Worm (Caenorhabditis elegans) whole organism, L3 larva: ENCODE results near the gene ocam-1.

Experiments used
- ZK546.5 ChIP-seq: sonication (generic microtip); optimal IDR thresholded peaks from 2 replicates; lab custom pipeline; 2017; ENCODE audit warnings: missing biosample characterization, missing genetic modification characterization
- ceh-9 ChIP-seq: sonication (generic microtip); optimal IDR thresholded peaks from 2 replicates; lab custom pipeline; 2018; ENCODE audit warnings: missing biosample characterization, missing genetic modification characterization
- elt-3 ChIP-seq, 3 experiments: fragments of 150-350 bp in 1 of 3; sonication (generic microtip) in 2 of 3; optimal IDR thresholded peaks; 2 replicates in 2 of 3; 4 replicates in 1 of 3; lab custom pipeline; 2014 to 2017; ENCODE audit warnings: missing biosample characterization in 3 of 3, missing genetic modification characterization in 3 of 3
- nhr-11 ChIP-seq: fragments of 150-350 bp; optimal IDR thresholded peaks from 2 replicates; lab custom pipeline; 2014; ENCODE audit warnings: missing biosample characterization, missing genetic modification characterization
- nhr-23 ChIP-seq: fragments of 150-350 bp; optimal IDR thresholded peaks from 2 replicates; lab custom pipeline; 2014; ENCODE audit warnings: missing biosample characterization, missing genetic modification reagents, missing genetic modification characterization
- nhr-76 ChIP-seq: fragments of 150-350 bp; sonication (generic microtip); optimal IDR thresholded peaks from 5 replicates; lab custom pipeline; 2014; ENCODE audit warnings: missing biosample characterization, missing genetic modification characterization
- pqm-1 ChIP-seq: fragments of 150-350 bp; optimal IDR thresholded peaks from 2 replicates; lab custom pipeline; 2017; ENCODE audit warnings: missing biosample characterization, missing genetic modification characterization, inconsistent platforms

DNA sequence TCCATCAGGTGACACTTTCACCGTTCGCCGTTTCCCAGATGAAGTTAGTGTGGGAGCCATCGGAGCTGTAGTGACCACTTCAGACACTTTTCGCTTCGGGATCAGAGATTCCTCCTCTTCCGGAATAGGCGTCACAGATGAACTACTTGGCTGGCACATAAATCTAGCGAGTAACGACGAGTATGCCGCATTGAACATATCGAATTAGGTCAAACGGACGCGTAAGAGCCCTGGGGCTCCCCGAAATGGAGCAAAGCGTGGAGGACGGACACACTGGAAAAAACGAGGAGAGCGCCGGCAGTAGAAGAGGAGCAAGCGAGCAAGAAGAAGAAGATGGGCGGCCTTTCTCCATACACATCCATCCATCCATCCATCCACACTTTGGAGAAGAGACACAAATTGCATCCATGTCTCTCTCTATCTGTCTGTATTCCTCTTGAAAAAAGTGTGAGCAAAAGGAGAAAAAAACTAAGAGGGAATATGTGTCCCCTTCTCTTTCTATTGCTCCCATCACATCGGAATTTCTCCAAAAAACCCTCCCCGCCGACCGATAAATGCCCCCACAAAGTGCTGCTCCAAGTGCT lies 41.1 kb downstream of the ocam-1 start:
- TF ChIP-seq ceh-9 (tag; lab: Kevin White, UChicago): no peak
- no peak for TF ChIP-seq nhr-11 (tag; lab: Kevin White, UChicago)
- TF ChIP-seq elt-3 (tag; optimal IDR thresholded peaks at IDR 0.05; lab: Kevin White, UChicago): no peak
- no peak for TF ChIP-seq pqm-1 (tag; lab: Kevin White, UChicago)
- TF ChIP-seq nhr-23 (tag; lab: Kevin White, UChicago): no peak
- TF ChIP-seq ZK546.5 (tag; lab: Kevin White, UChicago): no peak
- no peak for TF ChIP-seq nhr-76 (tag; lab: Kevin White, UChicago)
